Fruit fly (Drosophila melanogaster): ENCODE measurements around the gene CG31055.

- no peak for TF ChIP-seq CG5180 (GFP tag; optimal IDR thresholded peaks at IDR 0.05)
- no peak for TF ChIP-seq dmrt99B (tag; optimal IDR thresholded peaks at IDR 0.05)
- no peak for TF ChIP-seq Atf-2 (GFP tag; optimal IDR thresholded peaks at IDR 0.05)
- TF ChIP-seq CG15073 (GFP tag; optimal IDR thresholded peaks at IDR 0.05) = no peak
- no peak for TF ChIP-seq NC2α (GFP tag; optimal IDR thresholded peaks at IDR 0.05)
- no peak for TF ChIP-seq Max (GFP tag; optimal IDR thresholded peaks at IDR 0.05)
- TF ChIP-seq CG13424 (tag; optimal IDR thresholded peaks at IDR 0.05) = no peak
- no peak for TF ChIP-seq CG1603 (tag; optimal IDR thresholded peaks at IDR 0.05)
- TF ChIP-seq Ptx1 (GFP tag; IDR thresholded peaks at IDR 0.05) = no peak
Observed at dm6 chr3R:27637264-27637860, 50.6 kb downstream of the CG31055 start.
